Worm (Caenorhabditis elegans): ENCODE measurements around the gene eif-1.A.

Gene eif-1.A

DNA sequence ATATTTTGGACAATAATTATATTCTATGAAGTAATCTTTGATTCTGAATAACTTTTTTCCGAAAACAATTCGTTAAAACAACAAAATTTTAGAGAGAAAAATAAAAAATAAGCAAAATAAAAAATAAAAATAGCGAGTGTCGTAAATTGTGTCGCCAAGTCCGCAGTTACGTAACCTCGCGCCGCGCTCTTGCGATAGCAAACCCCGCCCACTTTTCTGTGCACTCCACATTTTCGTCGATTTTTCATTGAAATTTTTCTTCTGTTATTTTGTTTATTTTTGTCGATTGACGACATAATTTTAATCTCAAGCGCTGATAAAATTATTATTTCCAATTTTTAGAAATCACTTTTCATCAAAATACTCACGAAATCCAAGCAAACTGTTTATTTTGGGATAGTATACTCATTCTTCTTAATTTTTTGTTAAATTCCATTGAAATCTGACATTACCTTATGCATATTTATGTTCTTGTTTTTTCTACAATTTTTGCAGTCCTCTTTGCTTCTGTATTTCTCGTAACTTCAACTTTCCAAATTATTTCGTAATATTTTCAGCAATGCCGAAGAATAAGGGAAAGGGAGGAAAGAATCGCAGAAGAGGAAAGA is at the start of gene eif-1.A:
Gene eif-1.A, plus strand, starts transcription at position 558 of the 608 bp plus-strand sequence.
- TF ChIP-seq ceh-82 (tag; optimal IDR thresholded peaks at IDR 0.05) = no peak
- peak; percentile 21 for TF ChIP-seq F13H6.1 (tag; optimal IDR thresholded peaks at IDR 0.05)
- no peak for TF ChIP-seq R02D3.7 (tag; optimal IDR thresholded peaks at IDR 0.05)
- no peak for TF ChIP-seq skn-1 (tag; optimal IDR thresholded peaks at IDR 0.05)
- peak; percentile 53 for TF ChIP-seq gmeb-1 (tag; optimal IDR thresholded peaks at IDR 0.05)
- peak in 1 of 2 experiments; percentile 80 for TF ChIP-seq lsy-2 (tag; optimal IDR thresholded peaks at IDR 0.05)
- no peak for TF ChIP-seq mbf-1 (tag; optimal IDR thresholded peaks at IDR 0.05)
- peak; percentile 44 for TF ChIP-seq sma-3 (GFP tag; optimal IDR thresholded peaks at IDR 0.05)
- TF ChIP-seq lin-13 (GFP tag; optimal IDR thresholded peaks at IDR 0.05) = peak; percentile 58
- no peak for TF ChIP-seq lin-39 (tag; optimal IDR thresholded peaks at IDR 0.05)
- no peak for TF ChIP-seq mdl-1 (tag; optimal IDR thresholded peaks at IDR 0.05)
- TF ChIP-seq unc-62 (GFP tag; optimal IDR thresholded peaks at IDR 0.05) = no peak
- peak; percentile 79 for TF ChIP-seq unc-55 (GFP tag; optimal IDR thresholded peaks at IDR 0.05)
- peak; percentile 51 for TF ChIP-seq lin-11 (tag; optimal IDR thresholded peaks at IDR 0.05)
- no peak for TF ChIP-seq ZK546.5 (tag; optimal IDR thresholded peaks at IDR 0.05)
- no peak for TF ChIP-seq unc-39 (tag; optimal IDR thresholded peaks at IDR 0.05)
- TF ChIP-seq ztf-1 (GFP tag; conservative IDR thresholded peaks at IDR 0.05) = no peak
- TF ChIP-seq sma-9 (GFP tag; optimal IDR thresholded peaks at IDR 0.05) = peak; percentile 11
- TF ChIP-seq sma-9 (tag; optimal IDR thresholded peaks at IDR 0.05) = no peak
- TF ChIP-seq nhr-12 (tag; optimal IDR thresholded peaks at IDR 0.05) = no peak
- peak; percentile 3 for TF ChIP-seq nhr-25 (tag; optimal IDR thresholded peaks at IDR 0.05)
- TF ChIP-seq ceh-16 (tag; optimal IDR thresholded peaks at IDR 0.05) = peak; percentile 16
- no peak for TF ChIP-seq nhr-237 (tag; optimal IDR thresholded peaks at IDR 0.05)
- peak; percentile 33 for TF ChIP-seq fos-1 (tag; optimal IDR thresholded peaks at IDR 0.05)
- no peak for TF ChIP-seq nhr-11 (tag; optimal IDR thresholded peaks at IDR 0.05)
- TF ChIP-seq nhr-23 (tag; optimal IDR thresholded peaks at IDR 0.05) = no peak
- TF ChIP-seq crh-2 (tag; optimal IDR thresholded peaks at IDR 0.05) = peak; percentile 31
- TF ChIP-seq nhr-6 (tag; optimal IDR thresholded peaks at IDR 0.05) = no peak
- peak; percentile 19 for TF ChIP-seq blmp-1 (tag; optimal IDR thresholded peaks at IDR 0.05; ENCODE audit: insufficient read depth)
- no peak for TF ChIP-seq elt-1 (tag; optimal IDR thresholded peaks at IDR 0.05)
- no peak for TF ChIP-seq nhr-10 (tag; optimal IDR thresholded peaks at IDR 0.05)
- TF ChIP-seq Y55F3AM.14 (GFP tag; optimal IDR thresholded peaks at IDR 0.05) = no peak
- TF ChIP-seq snpc-4 (tag; optimal IDR thresholded peaks at IDR 0.05) = peak; percentile 33
- no peak for TF ChIP-seq mab-5 (tag; optimal IDR thresholded peaks at IDR 0.05)
- TF ChIP-seq dmd-4 (tag; optimal IDR thresholded peaks at IDR 0.05) = no peak
- no peak for TF ChIP-seq zag-1 (tag; optimal IDR thresholded peaks at IDR 0.05)
- no peak for TF ChIP-seq elt-3 (tag; optimal IDR thresholded peaks at IDR 0.05)
- TF ChIP-seq nhr-129 (tag; optimal IDR thresholded peaks at IDR 0.05) = peak; percentile 41
- TF ChIP-seq egl-27 (tag; optimal IDR thresholded peaks at IDR 0.05) = no peak
- TF ChIP-seq C34F6.9 (tag; optimal IDR thresholded peaks at IDR 0.05) = peak; percentile 76

DNA sequence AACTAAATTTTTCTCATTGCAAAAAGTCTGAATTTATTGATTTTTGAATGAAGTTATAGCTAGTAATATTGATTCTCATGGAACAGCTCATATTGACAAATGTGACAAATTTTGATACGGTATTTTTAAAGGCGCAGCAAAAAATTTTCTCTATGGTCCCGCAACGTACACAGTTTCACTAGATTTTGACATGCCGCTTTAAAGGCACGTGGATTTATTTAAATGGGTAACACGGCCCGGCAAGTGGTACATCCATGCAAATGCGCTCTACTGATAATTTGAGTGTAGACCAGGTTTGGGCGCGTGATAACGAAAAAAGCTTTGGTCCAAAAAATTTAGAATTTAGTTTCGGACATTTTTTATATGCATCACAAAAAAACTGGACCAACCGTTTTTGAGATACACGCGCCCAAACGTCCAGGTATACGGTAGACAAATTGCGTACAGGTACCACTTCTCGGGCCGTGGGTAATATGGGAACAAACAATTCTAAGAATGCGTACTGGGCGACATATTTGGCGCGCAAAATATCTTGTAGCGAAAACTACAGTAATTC is 47.7 kb upstream of the eif-1.A start:
- TF ChIP-seq lsy-2 (tag; optimal IDR thresholded peaks at IDR 0.05) = peak in 1 of 2 experiments; percentile 52

DNA sequence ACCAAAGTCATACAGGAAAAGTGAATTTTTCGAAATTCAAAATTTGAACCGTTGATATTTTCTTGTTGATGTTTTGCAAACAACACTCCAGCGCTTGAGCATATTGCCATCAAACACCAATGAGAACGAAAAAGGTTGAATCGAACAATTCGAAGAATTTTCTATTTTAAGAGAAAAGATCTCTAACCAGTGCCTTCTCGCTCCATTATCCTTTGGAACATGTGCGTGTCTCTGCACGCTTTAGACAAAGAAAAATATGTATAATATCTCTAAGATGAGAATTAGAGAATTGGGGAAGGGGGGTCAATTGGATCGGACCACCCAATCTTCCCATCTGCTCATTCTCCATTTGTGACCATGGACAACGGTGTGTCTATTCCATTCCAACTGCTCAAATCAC is 46.9 kb upstream of the eif-1.A start, which contains the start of gene Y17G9B.2:
Gene Y17G9B.2, plus strand, starts transcription at position 301 of the 400 bp plus-strand sequence.
- TF ChIP-seq egl-27 (tag; optimal IDR thresholded peaks at IDR 0.05) = no peak
- TF ChIP-seq unc-55 (GFP tag; optimal IDR thresholded peaks at IDR 0.05) = no peak
- no peak for TF ChIP-seq C34F6.9 (tag; optimal IDR thresholded peaks at IDR 0.05)
- TF ChIP-seq nhr-21 (tag; optimal IDR thresholded peaks at IDR 0.05) = no peak
- TF ChIP-seq ztf-11 (tag; optimal IDR thresholded peaks at IDR 0.05) = no peak
- no peak for TF ChIP-seq elt-1 (tag; optimal IDR thresholded peaks at IDR 0.05)
- TF ChIP-seq aly-2 (tag; optimal IDR thresholded peaks at IDR 0.05) = no peak
- TF ChIP-seq R02D3.7 (tag; optimal IDR thresholded peaks at IDR 0.05) = no peak
- TF ChIP-seq zag-1 (tag; optimal IDR thresholded peaks at IDR 0.05) = no peak
- TF ChIP-seq lin-13 (GFP tag; optimal IDR thresholded peaks at IDR 0.05) = no peak
- TF ChIP-seq ama-1 (optimal IDR thresholded peaks at IDR 0.05) = no peak
- TF ChIP-seq nhr-129 (tag; optimal IDR thresholded peaks at IDR 0.05) = no peak
- TF ChIP-seq crh-2 (tag; optimal IDR thresholded peaks at IDR 0.05) = no peak
- no peak for TF ChIP-seq dmd-4 (tag; optimal IDR thresholded peaks at IDR 0.05)
- TF ChIP-seq unc-62 (GFP tag; optimal IDR thresholded peaks at IDR 0.05) = no peak
- TF ChIP-seq mbf-1 (tag; optimal IDR thresholded peaks at IDR 0.05) = no peak
- no peak for TF ChIP-seq nhr-23 (tag; optimal IDR thresholded peaks at IDR 0.05)
- TF ChIP-seq snpc-4 (tag; optimal IDR thresholded peaks at IDR 0.05) = no peak
